Fruit fly (Drosophila melanogaster): ENCODE results near the gene CG9593.

CG9593 gene

dm6 chr3R:15832525-15832924 lies 30.4 kb downstream of the CG9593 start, which contains the start of gene rec (continued):
- TF ChIP-seq inv (GFP tag; IDR thresholded peaks at IDR 0.05; ENCODE audit: partially characterized antibody) (0 out of 2 replicates have a peak, but pooled peaks have one; percentile 7), HLH4C (GFP tag; IDR thresholded peaks at IDR 0.05; ENCODE audit: partially characterized antibody) (peak; percentile 57; the same call in 2 of the 3 replicates), CG17361 (GFP tag; IDR thresholded peaks at IDR 0.05) (no peak), Doc3 (GFP tag; IDR thresholded peaks at IDR 0.05; ENCODE audit: partially characterized antibody) (peak; percentile 52; the same call in 1 of the 3 replicates), MBD-R2 (GFP tag; IDR thresholded peaks at IDR 0.05) (peak; percentile 33), CG14965 (GFP tag; optimal IDR thresholded peaks at IDR 0.05; ENCODE audit: borderline replicate concordance) (no peak), BEAF-32 (GFP tag; optimal IDR thresholded peaks at IDR 0.05) (peak; percentile 60), CG10267 (tag; optimal IDR thresholded peaks at IDR 0.05) (peak; percentile 14), Gsc (GFP tag; IDR thresholded peaks at IDR 0.05) (no peak), knrl (GFP tag; IDR thresholded peaks at IDR 0.05; ENCODE audit: partially characterized antibody) (peak; percentile 66; the same call in 2 of the 3 replicates), Antp (GFP tag; optimal IDR thresholded peaks at IDR 0.05) (no peak), fd64A (GFP tag; optimal IDR thresholded peaks at IDR 0.05) (no peak), Hey (tag; optimal IDR thresholded peaks at IDR 0.05) (no peak), CG13287 (GFP tag; IDR thresholded peaks at IDR 0.05; ENCODE audit: partially characterized antibody) (peak; percentile 74), CG2116 (GFP tag; optimal IDR thresholded peaks at IDR 0.05) (peak; percentile 26), E2f2 (GFP tag; IDR thresholded peaks at IDR 0.05) (peak; percentile 70), CG16813 (GFP tag; IDR thresholded peaks at IDR 0.05; ENCODE audit: partially characterized antibody) (peak; percentile 35; the same call in 2 of the 3 replicates), amos (GFP tag; IDR thresholded peaks at IDR 0.05; ENCODE audit: partially characterized antibody) (peak; percentile 43), CG34224 (GFP tag; IDR thresholded peaks at IDR 0.05; ENCODE audit: partially characterized antibody) (peak; percentile 42; the same call in 1 of the 3 replicates), shn (GFP tag; optimal IDR thresholded peaks at IDR 0.05) (no peak), CG14860 (GFP tag; IDR thresholded peaks at IDR 0.05; ENCODE audit: partially characterized antibody) (peak; percentile 41; the same call in 1 of the 3 replicates), rib (GFP tag; IDR thresholded peaks at IDR 0.05) (no peak), Med (GFP tag) (peak; percentile 66), pnt (GFP tag; optimal IDR thresholded peaks at IDR 0.05) (no peak), schlank (tag; optimal IDR thresholded peaks at IDR 0.05) (no peak), Dll (GFP tag; IDR thresholded peaks at IDR 0.05; ENCODE audit: partially characterized antibody) (peak; percentile 74), sens (GFP tag) (peak; percentile 17), Sin3A (optimal IDR thresholded peaks at IDR 0.05) (peak; percentile 17), chinmo (GFP tag; IDR thresholded peaks at IDR 0.05; ENCODE audit: partially characterized antibody) (0 out of 4 replicates have a peak, but pooled peaks have one; percentile 42), unc-4 (GFP tag; IDR thresholded peaks at IDR 0.05; ENCODE audit: partially characterized antibody) (peak; percentile 63), CG12071 (GFP tag; optimal IDR thresholded peaks at IDR 0.05) (no peak), zen (tag; optimal IDR thresholded peaks at IDR 0.05) (no peak), sc (optimal IDR thresholded peaks at IDR 0.05) (no peak), sc (GFP tag; optimal IDR thresholded peaks at IDR 0.05) (no peak), Scr (GFP tag; IDR thresholded peaks at IDR 0.05; ENCODE audit: partially characterized antibody) (peak; percentile 64), Dref (GFP tag; IDR thresholded peaks at IDR 0.05) (peak; percentile 52)

dm6 chr3R:15833332-15833731 lies 31.3 kb downstream of the CG9593 start, which contains the start of gene CG43318:
Gene CG43318, minus strand, starts transcription at chr3R:15833432.
- TF ChIP-seq Bgb (GFP tag; IDR thresholded peaks at IDR 0.05; ENCODE audit: partially characterized antibody): no peak
- TF ChIP-seq CG10979 (tag; optimal IDR thresholded peaks at IDR 0.05): no peak
- no peak for TF ChIP-seq CG8924 (tag; optimal IDR thresholded peaks at IDR 0.05)
- TF ChIP-seq CG2129 (GFP tag; IDR thresholded peaks at IDR 0.05; ENCODE audit: partially characterized antibody): no peak
- TF ChIP-seq CG15514 (GFP tag; optimal IDR thresholded peaks at IDR 0.05): no peak
- no peak for TF ChIP-seq CG18262 (tag; optimal IDR thresholded peaks at IDR 0.05)
- TF ChIP-seq CG11696 (GFP tag; IDR thresholded peaks at IDR 0.05): no peak
- TF ChIP-seq vfl (GFP tag; optimal IDR thresholded peaks at IDR 0.05): no peak
- no peak for TF ChIP-seq Camta (GFP tag; optimal IDR thresholded peaks at IDR 0.05)
- no peak for TF ChIP-seq Bteb2 (GFP tag; optimal IDR thresholded peaks at IDR 0.05)
- TF ChIP-seq gcm (GFP tag; optimal IDR thresholded peaks at IDR 0.05): no peak
- TF ChIP-seq NFAT (GFP tag; IDR thresholded peaks at IDR 0.05): no peak
- TF ChIP-seq CG8388 (GFP tag; optimal IDR thresholded peaks at IDR 0.05): no peak
- TF ChIP-seq CG8359 (GFP tag; optimal IDR thresholded peaks at IDR 0.05; ENCODE audit: borderline replicate concordance): no peak
- TF ChIP-seq bigmax (GFP tag; optimal IDR thresholded peaks at IDR 0.05): no peak
